Fruit fly (Drosophila melanogaster) whole organism: ENCODE results near the gene Rbp.

Source experiments
- CG8478 ChIP-seq: fragments of >200 bp; optimal IDR thresholded peaks from 2 replicates; lab custom pipeline; 2018; ENCODE audit warnings: inconsistent platforms
- Dll ChIP-seq: fragments of >200 bp; optimal IDR thresholded peaks from 2 replicates; lab custom pipeline; 2017
- EcR ChIP-seq, 2 experiments: fragments of >200 bp; optimal IDR thresholded peaks; 2 replicates each; lab custom pipeline; 2017; ENCODE audit warnings: missing biosample characterization in 2 of 2, missing genetic modification characterization in 2 of 2, missing genetic modification reagents in 2 of 2
- pan ChIP-seq: fragments of >200 bp; optimal IDR thresholded peaks from 2 replicates; lab custom pipeline; 2017
- psq ChIP-seq: fragments of >200 bp; optimal IDR thresholded peaks from 2 replicates; lab custom pipeline; 2017
- usp ChIP-seq: fragments of >200 bp; optimal IDR thresholded peaks from 2 replicates; lab custom pipeline; 2017; ENCODE audit warnings: missing biosample characterization, missing genetic modification characterization, mixed read lengths

The Rbp gene

DNA sequence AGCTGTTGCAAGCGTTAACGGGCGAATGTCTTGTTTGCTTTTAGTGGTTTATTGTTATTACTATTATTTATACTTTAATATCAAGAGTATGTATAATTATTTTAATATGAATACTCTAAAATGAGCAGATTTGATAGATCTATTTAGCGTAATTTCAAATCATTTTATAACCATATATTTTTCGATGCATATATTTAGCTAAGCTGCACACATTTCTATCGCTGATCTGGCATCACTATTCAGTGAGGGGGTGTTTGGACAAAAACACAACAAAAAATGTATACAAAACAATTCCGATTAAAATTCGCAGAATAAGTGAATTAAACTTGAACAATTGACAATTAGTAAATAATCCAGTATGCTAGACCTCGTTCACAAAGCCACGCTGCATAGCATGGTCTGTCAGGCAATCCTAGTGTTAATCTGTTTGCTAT lies 23.4 kb upstream of the Rbp start, which contains the start of the genes Trs33 and Tmtc4:
Trs33 (minus strand) TSS at position 3 of the 434 bp plus-strand sequence.
Tmtc4 (plus strand) TSS at position 233 of the 434 bp plus-strand sequence.
- no peak for TF ChIP-seq EcR (GFP tag; optimal IDR thresholded peaks at IDR 0.05; lab: Kevin White, UChicago)
- no peak for TF ChIP-seq pan
- no peak for TF ChIP-seq CG8478 (lab: Kevin White, UChicago)
- no peak for TF ChIP-seq Dll
- TF ChIP-seq psq (lab: Kevin White, UChicago): no peak

DNA sequence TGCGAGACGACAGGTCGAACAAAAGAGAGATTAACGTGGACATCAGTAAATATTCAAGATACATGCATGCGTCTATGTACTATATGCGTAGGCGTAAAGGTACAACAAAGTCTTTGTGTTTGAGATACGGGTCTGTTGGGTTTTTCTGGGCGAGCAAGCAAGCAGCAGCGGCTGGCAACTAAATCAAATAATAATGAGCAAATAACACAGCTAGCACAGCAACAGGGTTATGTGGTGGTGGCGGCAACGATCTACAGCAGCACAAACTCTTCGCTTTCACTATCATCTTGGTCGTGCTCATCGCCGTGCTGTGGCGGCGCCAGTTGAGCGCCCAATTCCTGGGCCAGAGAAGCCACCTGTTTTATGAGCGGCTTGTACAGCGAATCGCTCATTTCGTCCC lies 20.4 kb upstream of the Rbp start:
- TF ChIP-seq Dll (no peak), usp (GFP tag; lab: Kevin White, UChicago) (no peak), pan (no peak), psq (lab: Kevin White, UChicago) (no peak), CG8478 (lab: Kevin White, UChicago) (no peak)

DNA sequence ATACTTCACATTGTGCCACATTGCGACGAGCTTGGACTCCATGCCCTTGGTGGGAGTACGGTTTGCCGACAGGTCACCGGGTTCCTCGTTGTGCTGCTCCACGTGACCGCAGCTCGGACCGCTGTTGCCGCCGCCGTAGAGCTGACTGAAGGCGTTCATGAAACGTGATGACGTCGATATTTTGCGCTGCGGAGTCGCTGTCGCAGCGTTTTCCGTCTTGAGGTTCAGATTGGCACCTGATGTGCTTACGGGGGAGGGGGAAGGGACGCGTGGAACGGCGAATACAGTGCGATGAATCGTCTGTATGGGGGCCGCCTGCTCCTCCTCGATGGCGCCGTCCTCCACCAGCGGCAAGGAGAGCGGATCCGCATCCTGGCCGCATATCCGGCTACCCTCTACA lies 18.3 kb upstream of the Rbp start:
- TF ChIP-seq CG8478 (lab: Kevin White, UChicago): no peak
- no peak for TF ChIP-seq EcR (GFP tag; optimal IDR thresholded peaks at IDR 0.05; lab: Kevin White, UChicago)

DNA sequence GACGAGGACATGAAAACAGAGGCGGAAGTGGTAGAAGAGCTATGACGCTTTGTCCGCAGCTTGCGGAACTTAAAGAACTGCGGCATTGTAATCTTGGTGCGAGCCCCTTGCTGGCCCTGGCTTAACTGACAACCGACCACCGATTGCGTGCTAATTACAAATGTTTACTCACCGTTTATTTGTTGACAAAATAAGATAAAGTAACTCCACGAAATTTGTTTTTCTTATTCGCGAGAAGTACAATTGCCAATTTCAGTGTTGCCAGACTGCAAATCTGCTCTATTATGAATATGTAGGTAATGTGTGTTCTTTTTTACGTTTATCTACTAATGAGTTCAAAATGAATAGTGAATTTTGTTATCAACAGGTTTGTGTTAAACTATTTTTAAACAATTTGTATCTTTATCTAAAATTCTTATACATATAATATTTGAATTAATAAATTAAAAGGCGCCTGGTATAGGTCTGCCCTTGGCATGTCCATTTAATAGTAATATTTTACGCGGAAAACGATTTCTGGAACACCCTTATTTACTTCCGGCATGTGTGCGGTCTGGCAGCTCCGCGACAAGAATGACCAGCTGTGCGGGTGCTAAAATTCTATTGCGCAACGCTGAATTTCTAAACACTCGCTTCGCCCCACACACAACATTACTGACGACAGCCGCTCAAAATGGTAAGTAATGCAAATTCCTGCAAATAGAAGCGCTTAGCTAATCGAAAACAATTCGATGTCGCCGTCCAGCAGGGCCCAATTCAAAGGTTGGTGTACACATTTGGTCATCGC lies 17.6 kb upstream of the Rbp start, which contains the start of the genes Atg4b and Hibch:
Atg4b (minus strand) TSS at position 280 of the 787 bp plus-strand sequence.
Hibch (plus strand) TSS at position 585 of the 787 bp plus-strand sequence.
- TF ChIP-seq psq (lab: Kevin White, UChicago) (no peak), CG8478 (lab: Kevin White, UChicago) (peak; percentile 60)

DNA sequence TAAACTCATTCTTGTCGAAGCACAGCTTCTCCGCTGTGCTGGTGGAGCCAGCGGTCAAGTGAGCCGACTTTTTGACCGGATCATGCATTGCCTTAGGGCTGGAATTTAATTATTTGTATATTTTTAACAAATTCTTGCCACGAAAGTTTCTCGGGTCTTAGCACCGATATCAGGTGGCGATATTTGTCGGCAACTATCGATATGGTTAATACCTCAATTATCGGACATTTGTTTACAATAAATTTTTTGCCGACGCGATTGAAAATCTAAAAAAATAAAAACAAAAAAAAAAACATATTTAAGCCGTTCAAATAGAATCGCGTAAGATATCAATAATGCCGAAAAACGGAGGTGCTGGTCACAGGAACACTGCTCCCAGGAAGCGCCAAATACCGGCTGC lies 12.9 kb upstream of the Rbp start, which contains the start of the genes Cog2 and Trax:
Cog2 (minus strand) TSS at position 168 of the 400 bp plus-strand sequence.
Trax (plus strand) TSS at position 203 of the 400 bp plus-strand sequence.
- no peak for TF ChIP-seq CG8478 (lab: Kevin White, UChicago)
- TF ChIP-seq usp (GFP tag; lab: Kevin White, UChicago): no peak
- no peak for TF ChIP-seq EcR (GFP tag; optimal IDR thresholded peaks at IDR 0.05; lab: Kevin White, UChicago)
- no peak for TF ChIP-seq pan
- TF ChIP-seq Dll: no peak
- TF ChIP-seq psq (lab: Kevin White, UChicago): no peak

DNA sequence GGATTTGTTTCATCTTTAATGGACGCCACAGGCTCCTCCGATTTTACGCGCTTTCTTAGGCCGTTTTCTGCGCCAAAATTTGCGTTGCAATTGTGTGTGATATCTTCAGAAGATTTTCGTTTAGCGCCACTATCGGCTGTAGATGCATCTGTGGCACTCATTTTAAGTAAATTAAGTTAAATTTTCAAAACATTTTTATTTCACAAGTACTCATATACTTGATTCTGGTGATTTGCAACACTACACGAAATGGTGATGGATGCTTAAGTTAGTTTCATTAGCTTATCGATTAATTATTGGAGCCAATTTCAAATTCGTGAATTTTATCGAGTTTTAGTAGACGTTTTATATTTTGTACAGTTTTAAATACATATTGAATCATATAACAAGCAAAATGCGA lies 10.8 kb upstream of the Rbp start, which contains the start of gene CG6171:
CG6171 (minus strand) TSS at position 250 of the 400 bp plus-strand sequence.
- no peak for TF ChIP-seq usp (GFP tag; lab: Kevin White, UChicago)
- no peak for TF ChIP-seq CG8478 (lab: Kevin White, UChicago)
- no peak for TF ChIP-seq EcR (GFP tag; optimal IDR thresholded peaks at IDR 0.05; lab: Kevin White, UChicago)
- TF ChIP-seq Dll: no peak
- TF ChIP-seq psq (lab: Kevin White, UChicago): no peak
- no peak for TF ChIP-seq pan

DNA sequence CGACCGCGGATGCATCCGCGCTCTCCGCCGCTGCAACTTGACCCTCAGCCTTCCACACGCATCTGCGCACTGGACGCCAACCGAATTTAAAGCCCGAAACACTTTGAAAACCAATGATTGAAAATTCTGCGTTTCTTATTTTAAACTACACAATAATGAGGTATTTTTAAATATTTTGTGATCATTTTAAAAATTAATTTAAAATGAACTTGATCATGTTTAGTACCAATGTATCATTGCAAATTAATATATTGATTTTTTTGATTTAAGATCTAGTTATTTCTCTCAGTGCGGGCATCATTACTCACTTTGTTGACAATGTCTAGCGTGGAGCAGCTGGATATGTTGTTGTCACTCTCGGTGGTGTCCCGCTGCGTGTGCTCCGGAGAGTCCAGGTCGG lies 7.6 kb upstream of the Rbp start:
- no peak for TF ChIP-seq Dll
- TF ChIP-seq pan: no peak
- no peak for TF ChIP-seq EcR (GFP tag; optimal IDR thresholded peaks at IDR 0.05; lab: Kevin White, UChicago)
- TF ChIP-seq usp (GFP tag; lab: Kevin White, UChicago): no peak
- no peak for TF ChIP-seq CG8478 (lab: Kevin White, UChicago)
- TF ChIP-seq psq (lab: Kevin White, UChicago): no peak

DNA sequence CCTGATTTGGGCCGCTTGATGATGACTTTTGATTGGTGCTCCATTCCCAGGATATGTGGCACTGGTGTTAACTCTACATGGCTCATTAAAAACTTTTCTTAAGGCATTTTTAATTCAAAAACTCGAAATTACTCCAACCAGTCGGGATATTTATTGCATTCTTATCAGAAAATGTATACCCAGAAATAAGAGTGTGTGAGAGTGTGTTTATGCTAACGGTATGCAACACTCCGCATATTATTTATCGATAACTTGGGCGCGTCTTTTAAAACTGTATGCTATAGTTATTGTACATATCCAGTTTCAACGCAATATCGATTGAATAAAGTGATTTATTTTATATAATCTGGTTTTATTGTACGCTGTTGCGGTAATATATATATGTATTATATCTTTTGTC lies 7.0 kb upstream of the Rbp start, which contains the start of gene CG34404:
CG34404 (minus strand) TSS at position 189 of the 400 bp plus-strand sequence.
- TF ChIP-seq EcR (GFP tag; optimal IDR thresholded peaks at IDR 0.05; lab: Kevin White, UChicago) (no peak), Dll (no peak), CG8478 (lab: Kevin White, UChicago) (no peak), psq (lab: Kevin White, UChicago) (no peak), usp (GFP tag; lab: Kevin White, UChicago) (no peak), pan (no peak)

DNA sequence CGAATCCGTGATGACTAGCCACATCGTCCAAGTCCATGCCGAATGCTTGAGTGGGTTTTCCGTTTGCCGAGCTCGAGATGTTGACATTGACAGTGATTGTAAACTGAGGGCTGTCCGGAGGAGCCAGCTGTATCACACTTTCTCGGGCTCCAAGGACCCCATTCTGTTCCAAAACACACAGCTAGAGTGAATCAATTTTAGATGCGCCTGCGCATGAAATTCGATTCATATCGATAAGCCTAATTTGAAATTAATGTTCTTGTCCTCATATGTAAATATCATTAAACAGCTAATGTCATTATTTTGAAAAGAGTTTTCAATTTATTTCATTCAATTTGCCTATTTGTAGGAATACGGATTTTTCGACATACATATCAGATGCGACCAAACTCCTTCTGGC lies 4.7 kb upstream of the Rbp start, which contains the start of gene CG14868:
CG14868 (minus strand) TSS at position 204 of the 400 bp plus-strand sequence.
- TF ChIP-seq EcR (GFP tag; optimal IDR thresholded peaks at IDR 0.05; lab: Kevin White, UChicago) (no peak), usp (GFP tag; lab: Kevin White, UChicago) (no peak), Dll (no peak), pan (no peak), CG8478 (lab: Kevin White, UChicago) (no peak), psq (lab: Kevin White, UChicago) (no peak)

DNA sequence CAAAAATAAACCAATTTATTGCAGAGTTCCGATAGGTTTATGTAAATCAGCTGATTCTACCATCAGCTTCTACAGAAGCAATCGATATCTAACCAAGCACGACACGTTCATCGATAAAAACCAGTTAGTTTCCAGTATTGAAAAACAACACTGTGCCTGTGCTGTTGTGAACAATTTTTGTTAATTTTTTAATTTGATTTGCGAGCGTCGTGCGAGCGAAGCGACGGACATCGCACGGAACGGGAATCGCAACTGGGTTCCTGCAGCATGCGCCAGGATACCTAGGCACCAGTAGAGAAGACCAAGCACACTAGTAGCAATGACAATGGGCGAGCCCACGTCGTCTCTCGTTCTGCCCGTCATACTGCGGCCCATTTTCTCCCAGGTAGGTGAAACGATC lies 2.6 kb upstream of the Rbp start, which contains the start of the genes Ccm3 and CG6136:
Ccm3 (plus strand) TSS at position 125 of the 400 bp plus-strand sequence.
CG6136 (minus strand) TSS at position 380 of the 400 bp plus-strand sequence.
- TF ChIP-seq usp (GFP tag; lab: Kevin White, UChicago): no peak
- TF ChIP-seq psq (lab: Kevin White, UChicago): no peak
- no peak for TF ChIP-seq pan
- TF ChIP-seq EcR (GFP tag; optimal IDR thresholded peaks at IDR 0.05; lab: Kevin White, UChicago): no peak
- TF ChIP-seq Dll: no peak
- TF ChIP-seq CG8478 (lab: Kevin White, UChicago): no peak

DNA sequence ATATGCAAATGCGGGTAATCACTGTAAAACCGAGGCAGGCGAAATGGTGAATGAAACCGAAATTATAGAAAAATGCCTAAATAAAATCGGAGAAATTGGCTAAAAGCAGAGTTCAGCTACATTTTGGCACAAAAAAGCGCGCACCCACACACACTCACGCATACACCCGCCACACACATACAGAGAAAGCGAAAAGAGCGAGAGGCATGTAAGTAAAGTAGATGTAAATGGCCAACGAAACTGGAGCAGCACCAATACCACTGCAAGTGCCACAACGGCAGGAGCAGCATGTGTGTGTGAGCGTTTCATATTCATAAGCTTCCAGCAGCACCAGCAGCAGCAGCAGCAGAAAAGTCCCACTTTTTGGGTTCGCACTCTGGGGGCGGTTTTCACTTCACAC lies 1.0 kb downstream of the Rbp start:
- no peak for TF ChIP-seq psq (lab: Kevin White, UChicago)
- TF ChIP-seq EcR (GFP tag; optimal IDR thresholded peaks at IDR 0.05; lab: Kevin White, UChicago): no peak
- no peak for TF ChIP-seq Dll
- TF ChIP-seq usp (GFP tag; lab: Kevin White, UChicago): no peak
- TF ChIP-seq CG8478 (lab: Kevin White, UChicago): no peak
- TF ChIP-seq pan: no peak

DNA sequence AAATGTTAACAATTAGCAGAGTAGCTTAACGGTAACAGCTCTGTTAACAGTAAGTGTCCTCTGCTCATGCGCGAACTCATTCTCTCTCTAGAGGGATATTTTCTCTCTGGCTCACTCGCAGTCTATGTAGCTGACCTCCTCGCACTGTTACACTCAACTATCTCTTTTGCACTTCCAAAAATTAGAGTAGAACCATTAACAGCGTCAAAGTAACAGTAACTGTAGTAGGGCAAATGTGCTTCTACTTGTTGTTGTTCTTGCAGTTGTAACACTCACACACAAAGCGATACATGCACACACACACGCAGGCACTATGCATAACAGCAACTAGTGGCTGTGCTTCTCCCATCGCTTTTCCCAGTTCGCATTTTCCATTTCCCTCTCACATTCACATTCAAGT lies 4.6 kb downstream of the Rbp start:
- no peak for TF ChIP-seq psq (lab: Kevin White, UChicago)
- no peak for TF ChIP-seq pan
- no peak for TF ChIP-seq CG8478 (lab: Kevin White, UChicago)
- no peak for TF ChIP-seq EcR (GFP tag; optimal IDR thresholded peaks at IDR 0.05; lab: Kevin White, UChicago)
- no peak for TF ChIP-seq usp (GFP tag; lab: Kevin White, UChicago)
- TF ChIP-seq Dll: no peak
